Fruit fly (Drosophila melanogaster) whole organism, prepupa: ENCODE results near the gene CG14647.

Experiments used
- Blimp-1 ChIP-seq: fragments of 200-800 bp; sonication (Bioruptor generic); optimal IDR thresholded peaks from 3 replicates; lab custom pipeline; 2017; ENCODE audit warnings: missing biosample characterization, missing genetic modification characterization, mild to moderate bottlenecking, moderate library complexity, missing genetic modification reagents
- CG10631 ChIP-seq: fragments of 200-800 bp; sonication (Bioruptor generic); optimal IDR thresholded peaks from 2 replicates; lab custom pipeline; 2016; ENCODE audit warnings: missing biosample characterization, missing genetic modification characterization
- CG10669 ChIP-seq: fragments of 200-800 bp; sonication (Bioruptor generic); optimal IDR thresholded peaks from 3 replicates; lab custom pipeline; 2018; ENCODE audit warnings: missing biosample characterization, mild to moderate bottlenecking, missing genetic modification characterization, moderate library complexity
- CG3032 ChIP-seq: fragments of 200-800 bp; optimal IDR thresholded peaks from 2 replicates; lab custom pipeline; 2019; ENCODE audit warnings: missing biosample characterization, mild to moderate bottlenecking, missing genetic modification characterization, moderate library complexity
- CG31627 ChIP-seq: fragments of 200-800 bp; sonication (Bioruptor generic); optimal IDR thresholded peaks from 3 replicates; lab custom pipeline; 2016; ENCODE audit warnings: missing biosample characterization, missing genetic modification characterization
- CG32006 ChIP-seq: fragments of 200-800 bp; sonication (Bioruptor generic); optimal IDR thresholded peaks from 3 replicates; lab custom pipeline; 2017; ENCODE audit warnings: missing biosample characterization, mild to moderate bottlenecking, missing genetic modification characterization
- CG34406 ChIP-seq: fragments of 200-800 bp; sonication (Bioruptor generic); optimal IDR thresholded peaks from 3 replicates; lab custom pipeline; 2016; ENCODE audit warnings: missing biosample characterization, missing genetic modification characterization
- CG4318 ChIP-seq: fragments of 200-800 bp; sonication (Bioruptor generic); optimal IDR thresholded peaks from 3 replicates; lab custom pipeline; 2017; ENCODE audit warnings: missing biosample characterization, mild to moderate bottlenecking, missing genetic modification characterization
- CG6163 ChIP-seq: fragments of 200-800 bp; sonication (Bioruptor generic); IDR thresholded peaks from 3 replicates; pipeline ENCODE4 v1.3.6; 2022; ENCODE audit warnings: missing biosample characterization, missing genetic modification characterization
- CG6276 ChIP-seq: fragments of 200-800 bp; sonication (Bioruptor generic); optimal IDR thresholded peaks from 2 replicates; lab custom pipeline; 2017; ENCODE audit warnings: missing biosample characterization, mild to moderate bottlenecking, missing genetic modification characterization
- CG6792 ChIP-seq: fragments of 200-800 bp; sonication (Bioruptor generic); optimal IDR thresholded peaks from 3 replicates; lab custom pipeline; 2016; ENCODE audit warnings: missing biosample characterization, missing genetic modification characterization
- CG7368 ChIP-seq: fragments of 200-800 bp; sonication (Bioruptor generic); optimal IDR thresholded peaks from 3 replicates; lab custom pipeline; 2016; ENCODE audit warnings: missing biosample characterization, missing genetic modification characterization
- CG8119 ChIP-seq: fragments of 200-800 bp; sonication (Bioruptor generic); IDR thresholded peaks from 3 replicates; pipeline ENCODE4 v1.3.6; 2022; ENCODE audit warnings: missing biosample characterization, missing genetic modification characterization
- CG8319 ChIP-seq: fragments of 200-800 bp; sonication (Bioruptor generic); optimal IDR thresholded peaks from 3 replicates; lab custom pipeline; 2016; ENCODE audit warnings: missing biosample characterization, missing genetic modification characterization
- CG9139 ChIP-seq: fragments of 200-800 bp; sonication (Bioruptor generic); optimal IDR thresholded peaks from 3 replicates; lab custom pipeline; 2017; ENCODE audit warnings: missing biosample characterization, mild to moderate bottlenecking, missing genetic modification characterization
- Eip75B ChIP-seq: fragments of 200-800 bp; sonication (Bioruptor generic); optimal IDR thresholded peaks from 3 replicates; lab custom pipeline; 2016; ENCODE audit warnings: missing biosample characterization, missing genetic modification characterization
- Eip78C ChIP-seq: fragments of 200-800 bp; sonication (Bioruptor generic); peaks from one replicate; lab custom pipeline; 2016; ENCODE audit warnings: missing biosample characterization, missing genetic modification characterization
- Eip93F ChIP-seq: fragments of 200-800 bp; sonication (Bioruptor generic); optimal IDR thresholded peaks from 2 replicates; lab custom pipeline; 2016; ENCODE audit warnings: missing biosample characterization, mild to moderate bottlenecking, missing genetic modification characterization
- Ets21C ChIP-seq: fragments of 200-800 bp; sonication (Bioruptor generic); optimal IDR thresholded peaks from 3 replicates; lab custom pipeline; 2016; ENCODE audit warnings: missing biosample characterization, missing genetic modification characterization
- Ets96B ChIP-seq: fragments of 200-800 bp; optimal IDR thresholded peaks from 2 replicates; lab custom pipeline; 2019; ENCODE audit warnings: missing biosample characterization, mild to moderate bottlenecking, missing genetic modification characterization, moderate library complexity
- Hr38 ChIP-seq: sonication (Bioruptor generic); optimal IDR thresholded peaks from 2 replicates; lab custom pipeline; 2016; ENCODE audit warnings: missing biosample characterization, missing genetic modification characterization
- Hr39 ChIP-seq: fragments of 200-800 bp; sonication (Bioruptor generic); optimal IDR thresholded peaks from 2 replicates; lab custom pipeline; 2016; ENCODE audit warnings: missing biosample characterization, missing genetic modification characterization
- Hr4 ChIP-seq: fragments of 200-800 bp; sonication (Bioruptor generic); optimal IDR thresholded peaks from 3 replicates; lab custom pipeline; 2016; ENCODE audit warnings: missing biosample characterization, missing genetic modification characterization
- Lpt ChIP-seq: fragments of 200-800 bp; sonication (Bioruptor generic); optimal IDR thresholded peaks from 3 replicates; lab custom pipeline; 2016; ENCODE audit warnings: missing biosample characterization, missing genetic modification characterization
- Met ChIP-seq: fragments of 200-800 bp; sonication (Bioruptor generic); optimal IDR thresholded peaks from 3 replicates; lab custom pipeline; 2016; ENCODE audit warnings: missing biosample characterization, missing genetic modification characterization
- OdsH ChIP-seq: fragments of 200-800 bp; sonication (Bioruptor generic); optimal IDR thresholded peaks from 3 replicates; lab custom pipeline; 2016; ENCODE audit warnings: missing biosample characterization, missing genetic modification characterization
- Smox ChIP-seq: fragments of 200-800 bp; sonication (Bioruptor generic); optimal IDR thresholded peaks from 3 replicates; lab custom pipeline; 2016; ENCODE audit warnings: missing biosample characterization, missing genetic modification characterization
- Sox14 ChIP-seq: fragments of 200-800 bp; sonication (Bioruptor generic); optimal IDR thresholded peaks from 3 replicates; lab custom pipeline; 2016; ENCODE audit warnings: missing biosample characterization, missing genetic modification characterization
- Sox15 ChIP-seq: fragments of 200-800 bp; sonication (Bioruptor generic); optimal IDR thresholded peaks from 3 replicates; lab custom pipeline; 2016; ENCODE audit warnings: missing biosample characterization, missing genetic modification characterization
- achi ChIP-seq: fragments of 200-800 bp; sonication (Bioruptor generic); optimal IDR thresholded peaks from 3 replicates; lab custom pipeline; 2016; ENCODE audit warnings: missing biosample characterization, missing genetic modification characterization
- acj6 ChIP-seq: fragments of 200-800 bp; sonication (Bioruptor generic); optimal IDR thresholded peaks from 3 replicates; lab custom pipeline; 2016; ENCODE audit warnings: missing biosample characterization, missing genetic modification characterization
- cyc ChIP-seq: fragments of 200-800 bp; sonication (Bioruptor generic); optimal IDR thresholded peaks from 3 replicates; lab custom pipeline; 2016; ENCODE audit warnings: missing biosample characterization, missing genetic modification characterization
- dsx ChIP-seq: fragments of 200-800 bp; optimal IDR thresholded peaks from 3 replicates; lab custom pipeline; 2019; ENCODE audit warnings: missing biosample characterization, mild to moderate bottlenecking, missing genetic modification characterization, moderate library complexity; ENCODE audit not compliant: poor library complexity, severe bottlenecking
- eg ChIP-seq: fragments of 200-800 bp; sonication (Bioruptor generic); IDR thresholded peaks from 3 replicates; pipeline ENCODE4 v1.3.6; 2022; ENCODE audit warnings: missing biosample characterization, missing genetic modification characterization
- esn ChIP-seq: fragments of 200-800 bp; sonication (Bioruptor generic); optimal IDR thresholded peaks from 2 replicates; lab custom pipeline; 2016; ENCODE audit warnings: missing biosample characterization, mild to moderate bottlenecking, missing genetic modification characterization, moderate library complexity
- fkh ChIP-seq: fragments of 200-800 bp; sonication (Bioruptor generic); optimal IDR thresholded peaks from 3 replicates; lab custom pipeline; 2017; ENCODE audit warnings: missing biosample characterization, mild to moderate bottlenecking, missing genetic modification characterization, moderate library complexity
- salr ChIP-seq, 2 experiments: fragments of 200-800 bp; sonication (Bioruptor generic); optimal IDR thresholded peaks; 3 replicates each; lab custom pipeline; 2016 to 2018; ENCODE audit warnings: missing biosample characterization in 2 of 2, missing genetic modification characterization in 2 of 2, mild to moderate bottlenecking in 1 of 2
- ss ChIP-seq, 2 experiments: fragments of 200-800 bp; sonication (Bioruptor generic); optimal IDR thresholded peaks; 2 replicates in 1 of 2; 3 replicates in 1 of 2; lab custom pipeline; 2017 to 2018; ENCODE audit warnings: mild to moderate bottlenecking in 2 of 2, missing biosample characterization in 2 of 2, missing genetic modification characterization in 2 of 2, moderate library complexity in 1 of 2
- svp ChIP-seq: fragments of 200-800 bp; sonication (Bioruptor generic); peaks from one replicate; lab custom pipeline; 2016; ENCODE audit warnings: missing biosample characterization, missing genetic modification characterization
- topi ChIP-seq: fragments of 200-800 bp; sonication (Bioruptor generic); optimal IDR thresholded peaks from 3 replicates; lab custom pipeline; 2016; ENCODE audit warnings: missing biosample characterization, missing genetic modification characterization
- vri ChIP-seq: fragments of 200-800 bp; sonication (Bioruptor generic); optimal IDR thresholded peaks from 3 replicates; lab custom pipeline; 2016; ENCODE audit warnings: missing biosample characterization, mild to moderate bottlenecking, missing genetic modification characterization

Gene CG14647

DNA sequence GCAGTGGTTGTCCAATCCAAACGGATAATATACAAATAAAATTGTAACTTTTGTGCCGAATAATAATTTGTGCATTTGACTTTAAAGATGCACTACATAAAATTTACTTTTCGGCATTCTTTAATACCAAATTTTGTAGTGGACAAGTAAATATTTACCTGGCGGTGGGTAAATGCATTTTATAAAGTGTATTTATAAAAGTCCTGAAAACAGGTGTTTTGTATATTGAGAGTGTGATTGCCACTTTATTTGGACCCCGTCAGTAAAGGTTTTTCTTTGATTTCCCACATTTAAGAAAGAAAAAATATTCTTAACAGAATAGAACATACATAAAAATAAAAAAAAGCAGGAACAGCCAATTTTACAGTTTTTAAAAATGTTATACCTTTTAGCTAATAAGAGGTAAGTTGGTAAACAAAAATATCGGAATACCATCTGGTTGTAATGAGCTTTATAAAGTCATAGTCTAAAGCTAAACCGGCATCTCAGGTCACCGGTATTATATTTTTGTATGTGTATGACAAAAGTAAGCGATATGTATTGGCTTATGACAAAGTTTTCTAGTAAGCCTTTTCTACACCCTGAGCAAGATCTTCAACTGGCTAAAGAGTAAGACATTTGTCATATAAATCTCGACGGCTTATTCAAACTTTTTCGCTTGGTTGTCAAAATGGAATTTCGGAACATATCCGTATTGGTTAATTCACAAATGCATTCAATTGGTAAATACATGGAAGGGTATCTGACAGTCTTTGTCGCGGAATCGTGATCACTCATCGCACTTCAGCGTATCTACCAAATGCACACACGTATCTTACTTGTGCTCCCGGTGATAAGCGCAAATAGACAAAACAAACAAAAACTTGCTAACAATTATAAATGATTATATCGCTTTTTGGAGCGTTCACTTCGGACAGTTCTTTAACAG, 5.4 kb upstream of the CG14647 start (continued):
- TF ChIP-seq Eip93F (peak; percentile 93), Eip78C (GFP tag; lab: Kevin White, UChicago) (peak; percentile 99), Hr39 (GFP tag; lab: Kevin White, UChicago) (peak; percentile 96), CG6163 (peak; percentile 95), CG8119 (GFP tag; lab: Robert Waterston, UW) (peak; percentile 97), CG6792 (GFP tag; lab: Kevin White, UChicago) (peak; percentile 93), Blimp-1 (GFP tag; lab: Kevin White, UChicago) (peak; percentile 61), CG4318 (GFP tag; lab: Kevin White, UChicago) (peak; percentile 93), vri (peak; percentile 97), Ets96B (peak; percentile 87), Ets21C (GFP tag; lab: Kevin White, UChicago) (peak; percentile 87)

DNA sequence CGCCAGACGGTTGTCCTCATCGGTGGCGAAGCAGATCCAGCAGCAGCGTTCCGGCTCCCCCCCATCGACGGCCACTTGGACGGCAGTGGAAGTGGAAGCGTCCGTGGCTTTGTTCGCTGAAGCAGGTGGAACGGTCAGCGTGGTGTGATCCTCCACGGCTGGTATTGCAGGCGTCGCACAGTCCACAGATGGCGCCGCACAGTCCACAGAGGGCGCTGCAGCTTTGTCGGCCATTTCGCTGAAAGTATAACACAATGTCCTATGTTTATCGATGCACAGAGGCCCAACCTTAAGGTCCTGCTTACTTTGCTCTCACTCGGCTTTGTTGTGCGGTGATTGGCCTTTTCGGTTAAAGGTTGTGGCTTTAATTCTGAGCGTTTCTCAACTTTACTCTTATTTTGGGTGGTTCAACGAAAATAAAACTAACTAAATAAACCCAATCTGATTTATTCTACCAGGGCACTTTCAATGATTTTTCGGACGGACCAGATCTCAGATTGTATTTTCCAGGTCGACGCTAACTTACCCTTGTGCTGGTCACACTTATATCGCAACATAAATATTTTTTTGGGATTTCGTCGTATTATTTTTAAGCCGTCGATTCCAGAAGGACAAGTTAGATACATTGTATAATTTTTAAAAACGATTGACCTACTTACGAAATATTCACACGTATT, 2.8 kb upstream of the CG14647 start, which contains the start of gene CG9855:
Gene CG9855, minus strand, starts transcription at position 473 of the 677 bp plus-strand sequence.
- TF ChIP-seq Sox14 (GFP tag; lab: Kevin White, UChicago) (peak; percentile 14), dsx (GFP tag; lab: Kevin White, UChicago) (peak; percentile 86), Blimp-1 (GFP tag; lab: Kevin White, UChicago) (peak; percentile 10), Eip78C (GFP tag; lab: Kevin White, UChicago) (peak; percentile 73), acj6 (no peak)
- TF ChIP-seq, all 60 proteins: peak for 4

dm6 chr3R:4399810-4400496, 357 bp upstream of the CG14647 start:
- TF ChIP-seq Ets21C (GFP tag; lab: Kevin White, UChicago) (peak; percentile 32), svp (GFP tag; lab: Kevin White, UChicago) (no peak), Lpt (GFP tag; lab: Kevin White, UChicago) (peak; percentile 5), Ets96B (peak; percentile 7), OdsH (GFP tag; lab: Kevin White, UChicago) (peak; percentile 37), CG3032 (tag; lab: Kevin White, UChicago) (peak; percentile 40), CG6276 (no peak), achi (peak; percentile 33), eg (GFP tag; lab: Robert Waterston, UW) (peak; percentile 23; the same call in 1 of the 3 replicates), Smox (GFP tag; lab: Kevin White, UChicago) (no peak), CG6163 (no peak), Blimp-1 (GFP tag; lab: Kevin White, UChicago) (peak; percentile 2), CG10631 (GFP tag; lab: Kevin White, UChicago) (peak; percentile 14), CG32006 (peak; percentile 59), Sox15 (GFP tag; lab: Kevin White, UChicago) (peak; percentile 19), ss (GFP tag; optimal IDR thresholded peaks at IDR 0.05; lab: Kevin White, UChicago) (peak in 1 of 2 experiments; percentile 51), Eip78C (GFP tag; lab: Kevin White, UChicago) (peak; percentile 65), Hr38 (GFP tag; lab: Kevin White, UChicago) (no peak), CG8119 (GFP tag; lab: Robert Waterston, UW) (no peak), CG34406 (GFP tag; lab: Kevin White, UChicago) (no peak), cyc (GFP tag; lab: Kevin White, UChicago) (peak; percentile 30), fkh (GFP tag; lab: Kevin White, UChicago) (peak; percentile 66), CG8319 (GFP tag; lab: Kevin White, UChicago) (no peak), Hr4 (peak; percentile 9), Met (GFP tag; lab: Kevin White, UChicago) (peak; percentile 28), CG31627 (GFP tag; lab: Kevin White, UChicago) (peak; percentile 47), salr (GFP tag; optimal IDR thresholded peaks at IDR 0.05; lab: Kevin White, UChicago) (peak in 1 of 2 experiments; percentile 52), Eip75B (GFP tag; lab: Kevin White, UChicago) (no peak), CG9139 (GFP tag; lab: Kevin White, UChicago) (no peak), CG7368 (GFP tag; lab: Kevin White, UChicago) (no peak), CG4318 (GFP tag; lab: Kevin White, UChicago) (peak; percentile 29), topi (peak; percentile 5), CG6792 (GFP tag; lab: Kevin White, UChicago) (no peak), acj6 (peak; percentile 45), CG10669 (GFP tag; lab: Kevin White, UChicago) (no peak), Hr39 (GFP tag; lab: Kevin White, UChicago) (peak; percentile 30), esn (GFP tag; lab: Kevin White, UChicago) (peak; percentile 2)
